Fruit fly (Drosophila melanogaster): ENCODE data around the gene Best3.

- TF ChIP-seq CG8478 (optimal IDR thresholded peaks at IDR 0.05) (no peak), CTCF (optimal IDR thresholded peaks at IDR 0.05) (peak in 1 of 2 experiments; percentile 62)
These were observed 15.6 kb downstream of the Best3 start for dm6 chr3L:15286948-15287347.

Measured in S2 (cell line).